Fruit fly (Drosophila melanogaster) whole organism, prepupa: ENCODE data around the gene CG16978.

Experiments used
- Blimp-1 ChIP-seq: fragments of 200-800 bp; sonication (Bioruptor generic); optimal IDR thresholded peaks from 3 replicates; lab custom pipeline; 2017; ENCODE audit warnings: missing biosample characterization, missing genetic modification characterization, mild to moderate bottlenecking, moderate library complexity, missing genetic modification reagents
- CG10631 ChIP-seq: fragments of 200-800 bp; sonication (Bioruptor generic); optimal IDR thresholded peaks from 2 replicates; lab custom pipeline; 2016; ENCODE audit warnings: missing biosample characterization, missing genetic modification characterization
- CG10669 ChIP-seq: fragments of 200-800 bp; sonication (Bioruptor generic); optimal IDR thresholded peaks from 3 replicates; lab custom pipeline; 2018; ENCODE audit warnings: missing biosample characterization, mild to moderate bottlenecking, missing genetic modification characterization, moderate library complexity
- CG11902 ChIP-seq: fragments of 200-800 bp; sonication (Bioruptor generic); optimal IDR thresholded peaks from 3 replicates; lab custom pipeline; 2016; ENCODE audit warnings: missing biosample characterization, missing genetic modification characterization
- CG15336 ChIP-seq: fragments of 200-800 bp; sonication (Bioruptor generic); IDR thresholded peaks from 2 replicates; pipeline ENCODE4 v1.3.6; 2022; ENCODE audit warnings: missing biosample characterization, missing genetic modification characterization
- CG1621 ChIP-seq: fragments of 200-800 bp; sonication (Bioruptor generic); optimal IDR thresholded peaks from 3 replicates; lab custom pipeline; 2018; ENCODE audit warnings: missing biosample characterization, mild to moderate bottlenecking, missing genetic modification characterization
- CG3032 ChIP-seq: fragments of 200-800 bp; optimal IDR thresholded peaks from 2 replicates; lab custom pipeline; 2019; ENCODE audit warnings: missing biosample characterization, mild to moderate bottlenecking, missing genetic modification characterization, moderate library complexity
- CG31627 ChIP-seq: fragments of 200-800 bp; sonication (Bioruptor generic); optimal IDR thresholded peaks from 3 replicates; lab custom pipeline; 2016; ENCODE audit warnings: missing biosample characterization, missing genetic modification characterization
- CG34406 ChIP-seq: fragments of 200-800 bp; sonication (Bioruptor generic); optimal IDR thresholded peaks from 3 replicates; lab custom pipeline; 2016; ENCODE audit warnings: missing biosample characterization, missing genetic modification characterization
- CG4318 ChIP-seq: fragments of 200-800 bp; sonication (Bioruptor generic); optimal IDR thresholded peaks from 3 replicates; lab custom pipeline; 2017; ENCODE audit warnings: missing biosample characterization, mild to moderate bottlenecking, missing genetic modification characterization
- CG6808 ChIP-seq: fragments of 200-800 bp; sonication (Bioruptor generic); optimal IDR thresholded peaks from 3 replicates; lab custom pipeline; 2017; ENCODE audit warnings: missing biosample characterization, missing genetic modification characterization, mild to moderate bottlenecking, moderate library complexity, missing genetic modification reagents
- CG6854 ChIP-seq: fragments of 200-800 bp; sonication (Bioruptor generic); optimal IDR thresholded peaks from 2 replicates; lab custom pipeline; 2017; ENCODE audit warnings: missing biosample characterization, mild to moderate bottlenecking, missing genetic modification characterization
- CG7368 ChIP-seq: fragments of 200-800 bp; sonication (Bioruptor generic); optimal IDR thresholded peaks from 3 replicates; lab custom pipeline; 2016; ENCODE audit warnings: missing biosample characterization, missing genetic modification characterization
- CG8119 ChIP-seq: fragments of 200-800 bp; sonication (Bioruptor generic); IDR thresholded peaks from 3 replicates; pipeline ENCODE4 v1.3.6; 2022; ENCODE audit warnings: missing biosample characterization, missing genetic modification characterization
- CG9139 ChIP-seq: fragments of 200-800 bp; sonication (Bioruptor generic); optimal IDR thresholded peaks from 3 replicates; lab custom pipeline; 2017; ENCODE audit warnings: missing biosample characterization, mild to moderate bottlenecking, missing genetic modification characterization
- Ets96B ChIP-seq: fragments of 200-800 bp; optimal IDR thresholded peaks from 2 replicates; lab custom pipeline; 2019; ENCODE audit warnings: missing biosample characterization, mild to moderate bottlenecking, missing genetic modification characterization, moderate library complexity
- Gug ChIP-seq: fragments of 200-800 bp; sonication (Bioruptor generic); IDR thresholded peaks from 2 replicates; pipeline ENCODE4 v1.3.6; 2022; ENCODE audit warnings: missing biosample characterization, missing genetic modification characterization
- Hr38 ChIP-seq: sonication (Bioruptor generic); optimal IDR thresholded peaks from 2 replicates; lab custom pipeline; 2016; ENCODE audit warnings: missing biosample characterization, missing genetic modification characterization
- Hr39 ChIP-seq: fragments of 200-800 bp; sonication (Bioruptor generic); optimal IDR thresholded peaks from 2 replicates; lab custom pipeline; 2016; ENCODE audit warnings: missing biosample characterization, missing genetic modification characterization
- Lpt ChIP-seq: fragments of 200-800 bp; sonication (Bioruptor generic); optimal IDR thresholded peaks from 3 replicates; lab custom pipeline; 2016; ENCODE audit warnings: missing biosample characterization, missing genetic modification characterization
- Met ChIP-seq: fragments of 200-800 bp; sonication (Bioruptor generic); optimal IDR thresholded peaks from 3 replicates; lab custom pipeline; 2016; ENCODE audit warnings: missing biosample characterization, missing genetic modification characterization
- OdsH ChIP-seq: fragments of 200-800 bp; sonication (Bioruptor generic); optimal IDR thresholded peaks from 3 replicates; lab custom pipeline; 2016; ENCODE audit warnings: missing biosample characterization, missing genetic modification characterization
- Smox ChIP-seq: fragments of 200-800 bp; sonication (Bioruptor generic); optimal IDR thresholded peaks from 3 replicates; lab custom pipeline; 2016; ENCODE audit warnings: missing biosample characterization, missing genetic modification characterization
- Sox102F ChIP-seq: fragments of 200-800 bp; sonication (Bioruptor generic); optimal IDR thresholded peaks from 2 replicates; lab custom pipeline; 2016; ENCODE audit warnings: missing biosample characterization, mild to moderate bottlenecking, missing genetic modification characterization
- Sox14 ChIP-seq: fragments of 200-800 bp; sonication (Bioruptor generic); optimal IDR thresholded peaks from 3 replicates; lab custom pipeline; 2016; ENCODE audit warnings: missing biosample characterization, missing genetic modification characterization
- Sox15 ChIP-seq: fragments of 200-800 bp; sonication (Bioruptor generic); optimal IDR thresholded peaks from 3 replicates; lab custom pipeline; 2016; ENCODE audit warnings: missing biosample characterization, missing genetic modification characterization
- achi ChIP-seq: fragments of 200-800 bp; sonication (Bioruptor generic); optimal IDR thresholded peaks from 3 replicates; lab custom pipeline; 2016; ENCODE audit warnings: missing biosample characterization, missing genetic modification characterization
- dsx ChIP-seq: fragments of 200-800 bp; optimal IDR thresholded peaks from 3 replicates; lab custom pipeline; 2019; ENCODE audit warnings: missing biosample characterization, mild to moderate bottlenecking, missing genetic modification characterization, moderate library complexity; ENCODE audit not compliant: poor library complexity, severe bottlenecking
- eg ChIP-seq: fragments of 200-800 bp; sonication (Bioruptor generic); IDR thresholded peaks from 3 replicates; pipeline ENCODE4 v1.3.6; 2022; ENCODE audit warnings: missing biosample characterization, missing genetic modification characterization
- esn ChIP-seq: fragments of 200-800 bp; sonication (Bioruptor generic); optimal IDR thresholded peaks from 2 replicates; lab custom pipeline; 2016; ENCODE audit warnings: missing biosample characterization, mild to moderate bottlenecking, missing genetic modification characterization, moderate library complexity
- fd85E ChIP-seq: fragments of 200-800 bp; sonication (Bioruptor generic); optimal IDR thresholded peaks from 3 replicates; lab custom pipeline; 2016; ENCODE audit warnings: missing biosample characterization, missing genetic modification characterization
- fkh ChIP-seq: fragments of 200-800 bp; sonication (Bioruptor generic); optimal IDR thresholded peaks from 3 replicates; lab custom pipeline; 2017; ENCODE audit warnings: missing biosample characterization, mild to moderate bottlenecking, missing genetic modification characterization, moderate library complexity
- lz ChIP-seq: fragments of 200-800 bp; sonication (Bioruptor generic); optimal IDR thresholded peaks from 3 replicates; lab custom pipeline; 2016; ENCODE audit warnings: missing biosample characterization, missing genetic modification characterization
- pdm3 ChIP-seq: fragments of 200-800 bp; sonication (Bioruptor generic); optimal IDR thresholded peaks from 3 replicates; lab custom pipeline; 2016; ENCODE audit warnings: missing biosample characterization, missing genetic modification characterization
- salr ChIP-seq, 2 experiments: fragments of 200-800 bp; sonication (Bioruptor generic); optimal IDR thresholded peaks; 3 replicates each; lab custom pipeline; 2016 to 2018; ENCODE audit warnings: missing biosample characterization in 2 of 2, missing genetic modification characterization in 2 of 2, mild to moderate bottlenecking in 1 of 2
- ss ChIP-seq, 2 experiments: fragments of 200-800 bp; sonication (Bioruptor generic); optimal IDR thresholded peaks; 2 replicates in 1 of 2; 3 replicates in 1 of 2; lab custom pipeline; 2017 to 2018; ENCODE audit warnings: mild to moderate bottlenecking in 2 of 2, missing biosample characterization in 2 of 2, missing genetic modification characterization in 2 of 2, moderate library complexity in 1 of 2
- svp ChIP-seq: fragments of 200-800 bp; sonication (Bioruptor generic); peaks from one replicate; lab custom pipeline; 2016; ENCODE audit warnings: missing biosample characterization, missing genetic modification characterization
- topi ChIP-seq: fragments of 200-800 bp; sonication (Bioruptor generic); optimal IDR thresholded peaks from 3 replicates; lab custom pipeline; 2016; ENCODE audit warnings: missing biosample characterization, missing genetic modification characterization

CG16978 gene

dm6 chr2L:13122526-13122925 lies 20.9 kb downstream of the CG16978 start (continued):
- TF ChIP-seq Gug (GFP tag; lab: Robert Waterston, UW) (no peak), Ets96B (no peak), Smox (GFP tag; lab: Kevin White, UChicago) (no peak), CG3032 (tag; lab: Kevin White, UChicago) (no peak), CG7368 (GFP tag; lab: Kevin White, UChicago) (no peak), esn (no peak), CG11902 (GFP tag; lab: Kevin White, UChicago) (no peak), Sox102F (GFP tag; lab: Kevin White, UChicago) (no peak), dsx (GFP tag; lab: Kevin White, UChicago) (peak; percentile 40), eg (GFP tag; lab: Robert Waterston, UW) (no peak), CG31627 (GFP tag; lab: Kevin White, UChicago) (no peak), fd85E (GFP tag; lab: Kevin White, UChicago) (no peak), CG10669 (GFP tag; lab: Kevin White, UChicago) (no peak), CG1621 (tag; lab: Kevin White, UChicago) (peak; percentile 23), Hr39 (GFP tag; lab: Kevin White, UChicago) (no peak), CG9139 (peak; percentile 60), Lpt (no peak), lz (GFP tag; lab: Kevin White, UChicago) (no peak), fkh (GFP tag; lab: Kevin White, UChicago) (no peak), achi (GFP tag; lab: Kevin White, UChicago) (no peak), salr (GFP tag; optimal IDR thresholded peaks at IDR 0.05; lab: Kevin White, UChicago) (no peak), CG6808 (GFP tag; lab: Kevin White, UChicago) (peak; percentile 43), CG6854 (GFP tag; lab: Kevin White, UChicago) (no peak), CG10631 (GFP tag; lab: Kevin White, UChicago) (no peak), OdsH (GFP tag; lab: Kevin White, UChicago) (no peak)

- TF ChIP-seq Sox102F (GFP tag; lab: Kevin White, UChicago) (no peak), Sox14 (GFP tag; lab: Kevin White, UChicago) (no peak), pdm3 (GFP tag; lab: Kevin White, UChicago) (no peak), CG11902 (GFP tag; lab: Kevin White, UChicago) (no peak), CG1621 (tag; lab: Kevin White, UChicago) (no peak), fd85E (GFP tag; lab: Kevin White, UChicago) (no peak), CG3032 (tag; lab: Kevin White, UChicago) (no peak), CG4318 (GFP tag; lab: Kevin White, UChicago) (no peak), CG15336 (no peak), Ets96B (no peak), CG10631 (GFP tag; lab: Kevin White, UChicago) (no peak)
Observed at dm6 chr2L:13119034-13119433, 24.4 kb downstream of the CG16978 start, which contains the start of the genes CG44198 and CG43050. CG44198 (minus strand) TSS chr2L:13119134. CG43050 (plus strand) TSS chr2L:13119294.

- TF ChIP-seq Hr39 (GFP tag; lab: Kevin White, UChicago), result no peak
- TF ChIP-seq Sox14 (GFP tag; lab: Kevin White, UChicago), result no peak
- TF ChIP-seq CG10669 (GFP tag; lab: Kevin White, UChicago), result no peak
- TF ChIP-seq CG10631 (GFP tag; lab: Kevin White, UChicago), result no peak
- TF ChIP-seq CG34406, result no peak
- no peak for TF ChIP-seq Blimp-1 (GFP tag; lab: Kevin White, UChicago)
Observed at dm6 chr2L:13116738-13117137, 26.7 kb downstream of the CG16978 start.

dm6 chr2L:13113580-13113979 lies 29.8 kb downstream of the CG16978 start:
- no peak for TF ChIP-seq Ets96B
- TF ChIP-seq Blimp-1 (GFP tag; lab: Kevin White, UChicago), result no peak
- no peak for TF ChIP-seq ss (GFP tag; optimal IDR thresholded peaks at IDR 0.05; lab: Kevin White, UChicago)
- no peak for TF ChIP-seq Hr38
- no peak for TF ChIP-seq CG9139
- TF ChIP-seq Sox15, result no peak
- TF ChIP-seq svp (GFP tag; lab: Kevin White, UChicago), result no peak
- TF ChIP-seq CG8119 (GFP tag; lab: Robert Waterston, UW), result no peak
- no peak for TF ChIP-seq CG31627 (GFP tag; lab: Kevin White, UChicago)
- no peak for TF ChIP-seq Met (GFP tag; lab: Kevin White, UChicago)
- no peak for TF ChIP-seq Lpt
- TF ChIP-seq Sox14 (GFP tag; lab: Kevin White, UChicago), result no peak
- TF ChIP-seq topi (GFP tag; lab: Kevin White, UChicago), result no peak
